Fruit fly (Drosophila melanogaster) whole organism, wandering third instar larva: ENCODE measurements around the gene lmgB.

ENCODE experiments used
- Myc ChIP-seq: fragments of >200 bp; optimal IDR thresholded peaks from 2 replicates; lab custom pipeline; 2017
- N ChIP-seq: fragments of >200 bp; optimal IDR thresholded peaks from 2 replicates; lab custom pipeline; 2018; ENCODE audit warnings: missing biosample characterization, missing external identifiers, missing genetic modification characterization
- OdsH ChIP-seq: fragments of 200-800 bp; sonication (Bioruptor generic); optimal IDR thresholded peaks from 2 replicates; lab custom pipeline; 2016; ENCODE audit warnings: missing biosample characterization, mild to moderate bottlenecking, missing genetic modification characterization
- dsf ChIP-seq: sonication (Bioruptor generic); optimal IDR thresholded peaks from 2 replicates; lab custom pipeline; 2016; ENCODE audit warnings: missing biosample characterization, missing genetic modification characterization, borderline replicate concordance
- woc ChIP-seq: sonication (Bioruptor generic); optimal IDR thresholded peaks from 2 replicates; lab custom pipeline; 2016; ENCODE audit warnings: missing biosample characterization, mild to moderate bottlenecking, missing genetic modification characterization

Gene lmgB

DNA sequence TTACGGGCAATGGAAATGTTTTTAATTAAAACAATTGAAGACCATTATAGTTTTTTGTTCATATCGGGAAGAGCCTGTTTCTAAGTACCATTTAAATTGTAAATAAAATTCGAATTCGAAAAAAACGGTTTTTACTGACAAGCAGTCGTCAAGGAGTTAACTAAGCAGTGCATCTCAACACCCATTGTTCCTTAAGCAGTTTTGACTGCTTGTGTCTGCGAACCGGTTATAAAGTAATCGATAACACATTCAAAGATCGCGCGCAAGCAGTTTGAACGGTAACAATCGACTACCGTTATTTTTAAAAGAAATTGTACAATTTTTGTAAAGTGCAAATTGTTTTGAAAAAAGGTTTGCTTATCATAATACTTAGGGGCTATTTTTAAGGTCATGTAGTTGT lies 50.4 kb downstream of the lmgB start:
- TF ChIP-seq OdsH (GFP tag; lab: Kevin White, UChicago) (no peak), Myc (lab: Kevin White, UChicago) (peak; percentile 74), N (peak; percentile 83)
- TF ChIP-seq, all 38 proteins: peak for 2

DNA sequence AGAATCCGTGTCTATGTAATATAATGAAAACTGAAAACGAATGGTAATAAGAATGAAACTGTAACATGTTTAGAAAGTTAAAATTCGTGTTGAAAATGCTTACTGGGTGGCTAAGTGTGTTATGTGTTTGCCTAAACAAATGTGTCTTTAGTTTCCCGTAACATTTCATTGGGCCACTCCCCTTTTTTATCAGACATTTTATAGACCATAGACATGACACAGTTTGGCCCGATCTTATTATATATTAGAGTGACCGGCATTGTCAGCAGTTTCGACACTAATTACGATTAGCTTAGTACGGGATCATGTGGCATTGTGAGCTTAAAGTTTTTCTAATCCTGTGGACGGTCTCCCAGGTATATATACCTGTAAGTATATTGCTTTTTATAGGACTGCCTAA lies 51.4 kb downstream of the lmgB start, which contains the start of gene CheA29a:
TSS of gene CheA29a (plus strand) at position 301 of the 400 bp plus-strand sequence.
- TF ChIP-seq dsf (no peak), OdsH (GFP tag; lab: Kevin White, UChicago) (no peak), woc (GFP tag; lab: Kevin White, UChicago) (no peak)
